Worm (Caenorhabditis elegans): ENCODE data around the gene str-79.
A peak's percentile ranks its signal among the peaks of the same experiment; 100 is the strongest.

The str-79 gene

DNA sequence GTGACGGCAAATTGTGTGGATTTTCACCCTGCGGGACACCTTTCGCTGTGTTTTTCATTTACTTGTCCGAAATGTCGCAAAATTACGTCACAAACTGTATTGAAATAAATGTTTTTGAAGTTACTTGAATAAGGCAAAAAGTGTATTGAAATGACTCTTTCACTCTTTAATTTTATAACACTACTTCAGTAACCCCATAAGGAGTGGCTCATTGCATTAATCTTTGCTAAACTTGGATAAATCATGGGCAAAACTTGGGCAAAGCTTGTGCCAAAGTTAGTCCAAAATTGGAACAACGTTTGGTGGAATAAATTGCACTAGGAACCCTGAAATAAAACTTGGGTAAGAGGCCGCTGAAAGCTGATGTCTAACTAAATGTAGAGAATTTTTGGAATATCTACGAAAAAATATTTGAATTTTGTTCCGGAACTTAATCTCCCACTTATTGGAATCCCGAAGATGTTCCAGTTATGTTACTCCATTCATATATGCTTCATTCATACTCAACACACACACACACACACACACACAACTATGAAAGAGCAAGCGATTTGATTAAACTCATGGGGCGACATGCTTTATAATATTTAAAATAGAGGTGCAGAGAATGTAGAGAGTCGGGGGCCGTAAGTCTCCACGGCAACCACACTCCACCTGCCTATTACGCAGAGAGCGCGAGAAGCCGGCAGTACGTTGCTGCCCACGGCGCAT lies 43.0 kb downstream of the str-79 start, which contains the start of gene Y102A11A.9:
TSS of gene Y102A11A.9 (plus strand) at position 661 of the 711 bp plus-strand sequence.
- TF ChIP-seq nhr-76 (tag; optimal IDR thresholded peaks at IDR 0.05) (no peak), elt-1 (tag; optimal IDR thresholded peaks at IDR 0.05) (no peak), fkh-10 (GFP tag; optimal IDR thresholded peaks at IDR 0.05) (no peak), jun-1 (tag; optimal IDR thresholded peaks at IDR 0.05) (no peak), lsy-12 (tag; optimal IDR thresholded peaks at IDR 0.05) (no peak), fkh-2 (tag; optimal IDR thresholded peaks at IDR 0.05) (no peak), ceh-16 (tag; optimal IDR thresholded peaks at IDR 0.05) (no peak), daf-12 (tag; optimal IDR thresholded peaks at IDR 0.05) (no peak), nhr-25 (tag; optimal IDR thresholded peaks at IDR 0.05) (no peak), R02D3.7 (tag; optimal IDR thresholded peaks at IDR 0.05) (no peak)

DNA sequence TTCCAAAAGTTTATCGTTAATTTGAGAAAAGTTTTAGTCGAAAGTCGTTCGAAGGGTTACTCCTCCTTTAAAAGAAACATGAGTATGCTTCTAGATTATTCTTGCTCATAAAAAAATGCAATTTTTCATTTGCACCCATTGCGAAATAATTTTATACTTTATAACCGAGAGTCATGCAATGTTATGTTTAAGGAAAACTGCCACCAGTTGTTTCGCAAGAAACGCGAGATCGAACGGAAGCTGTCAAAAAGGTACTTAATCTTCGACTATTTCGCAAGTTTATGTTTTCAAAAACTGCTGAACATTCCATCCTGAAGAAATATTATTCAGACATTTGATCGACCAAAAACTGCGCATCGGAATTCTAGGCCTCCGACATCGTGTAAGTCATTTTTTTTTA lies 44.2 kb downstream of the str-79 start:
- TF ChIP-seq ama-1 (optimal IDR thresholded peaks at IDR 0.05) (no peak), nhr-28 (tag; optimal IDR thresholded peaks at IDR 0.05) (no peak), egl-27 (tag; optimal IDR thresholded peaks at IDR 0.05) (no peak), pqm-1 (tag; optimal IDR thresholded peaks at IDR 0.05) (no peak), lin-15B (tag; optimal IDR thresholded peaks at IDR 0.05) (no peak)

DNA sequence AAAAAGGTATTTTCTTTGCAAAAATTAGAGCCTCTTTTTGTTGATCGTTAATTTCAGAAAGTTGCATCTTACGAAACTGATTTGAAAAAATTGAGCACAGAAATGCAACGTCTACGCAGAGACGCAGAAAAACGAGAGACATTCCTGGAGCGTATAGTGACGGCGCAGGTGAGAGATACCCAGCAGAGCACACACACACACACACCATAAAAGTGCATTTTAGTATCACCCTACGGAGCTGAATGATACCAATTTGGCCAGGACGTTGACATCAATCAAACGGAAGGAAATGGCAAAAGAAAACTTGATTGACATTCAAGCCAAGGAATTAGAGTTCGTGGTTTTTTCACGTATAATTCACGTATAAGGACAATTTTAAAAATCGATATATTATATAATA lies 44.8 kb downstream of the str-79 start:
- TF ChIP-seq daf-12 (tag; optimal IDR thresholded peaks at IDR 0.05): no peak
- peak; percentile 76 for TF ChIP-seq pqm-1 (tag; optimal IDR thresholded peaks at IDR 0.05)
- peak; percentile 42 for TF ChIP-seq jun-1 (tag; optimal IDR thresholded peaks at IDR 0.05)
- TF ChIP-seq nhr-23 (tag; optimal IDR thresholded peaks at IDR 0.05): no peak
- peak; percentile 85 for TF ChIP-seq elt-2 (tag; optimal IDR thresholded peaks at IDR 0.05)
- peak; percentile 20 for TF ChIP-seq pha-4 (tag; optimal IDR thresholded peaks at IDR 0.05)
- TF ChIP-seq egl-5 (tag; optimal IDR thresholded peaks at IDR 0.05): no peak

DNA sequence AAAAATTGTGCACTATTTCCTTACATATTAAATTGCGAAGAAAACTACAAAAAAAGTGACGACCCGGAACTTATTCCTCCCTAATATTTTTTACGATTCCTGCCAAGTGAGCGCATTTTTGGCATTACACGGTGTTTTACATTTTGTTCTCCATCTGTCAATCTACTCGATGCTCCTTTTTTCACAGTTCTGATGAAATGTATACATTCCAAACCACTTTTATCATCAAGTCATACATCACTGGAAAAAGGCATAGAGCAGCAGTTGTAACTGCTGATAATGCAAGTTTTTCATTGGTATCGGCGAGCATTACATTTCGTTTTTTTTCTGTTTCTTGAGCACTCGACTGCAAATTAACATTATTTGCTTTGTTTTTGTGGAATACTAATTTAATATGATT lies 48.5 kb downstream of the str-79 start:
- TF ChIP-seq pqm-1 (tag; optimal IDR thresholded peaks at IDR 0.05): peak; percentile 52
- peak; percentile 74 for TF ChIP-seq elt-2 (tag; optimal IDR thresholded peaks at IDR 0.05)
- no peak for TF ChIP-seq unc-39 (tag; optimal IDR thresholded peaks at IDR 0.05)
- no peak for TF ChIP-seq snpc-4 (tag; optimal IDR thresholded peaks at IDR 0.05)
- no peak for TF ChIP-seq mml-1 (tag; optimal IDR thresholded peaks at IDR 0.05)
- no peak for TF ChIP-seq fkh-2 (tag; optimal IDR thresholded peaks at IDR 0.05)
- no peak for TF ChIP-seq ama-1 (optimal IDR thresholded peaks at IDR 0.05)
- TF ChIP-seq ceh-9 (tag; optimal IDR thresholded peaks at IDR 0.05): no peak
- TF ChIP-seq R02D3.7 (tag; optimal IDR thresholded peaks at IDR 0.05): no peak
- no peak for TF ChIP-seq egl-5 (tag; optimal IDR thresholded peaks at IDR 0.05)
- TF ChIP-seq tbx-2 (tag; optimal IDR thresholded peaks at IDR 0.05): no peak

DNA sequence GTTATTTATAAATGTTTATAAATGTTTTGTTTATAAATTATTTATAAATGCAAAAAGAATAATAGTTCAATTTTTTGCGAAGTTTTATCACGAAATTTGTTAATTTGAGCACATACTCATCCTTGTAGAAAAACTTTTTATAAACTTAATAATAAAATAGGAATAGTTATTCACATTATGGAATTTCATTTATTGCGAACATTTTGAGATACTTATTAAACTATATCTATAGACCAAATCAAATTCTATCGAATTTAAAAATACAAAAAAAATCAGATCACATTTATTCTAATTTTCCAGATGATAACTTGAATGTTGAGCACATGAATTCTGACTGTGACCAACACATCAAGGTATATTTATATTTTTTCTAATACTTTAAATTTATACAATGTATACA lies 49.2 kb downstream of the str-79 start, which contains the start of gene Y102A11A.3:
TSS of gene Y102A11A.3 (plus strand) at position 301 of the 400 bp plus-strand sequence.
- TF ChIP-seq mdl-1 (tag; optimal IDR thresholded peaks at IDR 0.05): no peak
- no peak for TF ChIP-seq nhr-12 (tag; optimal IDR thresholded peaks at IDR 0.05)
- no peak for TF ChIP-seq pqm-1 (tag; optimal IDR thresholded peaks at IDR 0.05)
- no peak for TF ChIP-seq jun-1 (tag; optimal IDR thresholded peaks at IDR 0.05)
- TF ChIP-seq fos-1 (tag; optimal IDR thresholded peaks at IDR 0.05): no peak
- no peak for TF ChIP-seq lsy-12 (tag; optimal IDR thresholded peaks at IDR 0.05)
- TF ChIP-seq nfya-1 (tag; optimal IDR thresholded peaks at IDR 0.05; ENCODE audit: insufficient read depth): no peak
- TF ChIP-seq nhr-76 (tag; optimal IDR thresholded peaks at IDR 0.05): no peak
- no peak for TF ChIP-seq ztf-11 (tag; optimal IDR thresholded peaks at IDR 0.05)
- TF ChIP-seq fkh-10 (GFP tag; optimal IDR thresholded peaks at IDR 0.05): no peak
- TF ChIP-seq R02D3.7 (tag; optimal IDR thresholded peaks at IDR 0.05): no peak
- TF ChIP-seq snpc-4 (tag; optimal IDR thresholded peaks at IDR 0.05): no peak
- TF ChIP-seq nhr-23 (tag; optimal IDR thresholded peaks at IDR 0.05): no peak
- TF ChIP-seq sea-2 (GFP tag; optimal IDR thresholded peaks at IDR 0.05): no peak
- no peak for TF ChIP-seq lin-39 (tag; optimal IDR thresholded peaks at IDR 0.05)
- TF ChIP-seq zag-1 (tag; optimal IDR thresholded peaks at IDR 0.05): no peak
- TF ChIP-seq nhr-11 (tag; optimal IDR thresholded peaks at IDR 0.05): no peak
- TF ChIP-seq lin-15B (tag; optimal IDR thresholded peaks at IDR 0.05): no peak
- no peak for TF ChIP-seq egl-5 (tag; optimal IDR thresholded peaks at IDR 0.05)
- no peak for TF ChIP-seq nhr-43 (tag; optimal IDR thresholded peaks at IDR 0.05; ENCODE audit: poor library complexity, severe bottlenecking)

Data from whole organism, L3 larva.